Fruit fly (Drosophila melanogaster) whole organism, embryonic: ENCODE measurements around the gene Hsp67Ba.

ENCODE experiments used
- Aef1 ChIP-seq: fragments of 200-800 bp; sonication (Bioruptor generic); IDR thresholded peaks from 3 replicates; pipeline ENCODE4 v1.3.6; 2022; ENCODE audit warnings: missing biosample characterization, missing genetic modification characterization
- Antp ChIP-seq: fragments of 200-800 bp; sonication (Bioruptor generic); optimal IDR thresholded peaks from 3 replicates; lab custom pipeline; 2016; ENCODE audit warnings: missing biosample characterization, missing genetic modification characterization
- Awh ChIP-seq: fragments of 200-800 bp; sonication (Bioruptor generic); IDR thresholded peaks from 2 replicates; pipeline ENCODE4, ENCODE4 v1.3.6; 2022; ENCODE audit warnings: missing biosample characterization, missing genetic modification characterization
- B-H1 ChIP-seq: fragments of 200-800 bp; sonication (Bioruptor generic); IDR thresholded peaks from 3 replicates; pipeline ENCODE4 v1.3.6; 2022; ENCODE audit warnings: missing biosample characterization, missing genetic modification characterization
- Bgb ChIP-seq: fragments of 200-800 bp; sonication (Bioruptor generic); IDR thresholded peaks from 2 replicates; pipeline ENCODE4 v1.3.6; 2022; ENCODE audit warnings: missing biosample characterization, missing genetic modification characterization; ENCODE audit not compliant: partially characterized antibody
- CG13287 ChIP-seq: fragments of 200-800 bp; sonication (Bioruptor generic); IDR thresholded peaks from 2 replicates; pipeline ENCODE4 v1.3.6; 2022; ENCODE audit warnings: missing biosample characterization, missing genetic modification characterization; ENCODE audit not compliant: partially characterized antibody
- CG13424 ChIP-seq: fragments of 200-800 bp; sonication (Bioruptor generic); optimal IDR thresholded peaks from 2 replicates; lab custom pipeline; 2019; ENCODE audit warnings: missing biosample characterization, mild to moderate bottlenecking, missing genetic modification characterization, moderate library complexity
- CG13624 ChIP-seq: fragments of 200-800 bp; sonication (Bioruptor generic); optimal IDR thresholded peaks from 2 replicates; lab custom pipeline; 2016; ENCODE audit warnings: missing biosample characterization, missing genetic modification characterization
- CG15514 ChIP-seq: fragments of 200-800 bp; sonication (Bioruptor generic); optimal IDR thresholded peaks from 3 replicates; lab custom pipeline; 2017; ENCODE audit warnings: missing biosample characterization, missing genetic modification characterization, mild to moderate bottlenecking, moderate library complexity, missing genetic modification reagents
- CG15696 ChIP-seq: fragments of 200-800 bp; sonication (Bioruptor generic); optimal IDR thresholded peaks from 2 replicates; lab custom pipeline; 2019; ENCODE audit warnings: missing biosample characterization, mild to moderate bottlenecking, missing genetic modification characterization, moderate library complexity
- CG16813 ChIP-seq: fragments of 200-800 bp; sonication (Bioruptor generic); IDR thresholded peaks from 3 replicates; pipeline ENCODE4 v1.3.6; 2022; ENCODE audit warnings: missing biosample characterization, missing genetic modification characterization; ENCODE audit not compliant: partially characterized antibody
- CG17385 ChIP-seq: fragments of 200-800 bp; sonication (Bioruptor generic); optimal IDR thresholded peaks from 3 replicates; lab custom pipeline; 2018; ENCODE audit warnings: missing biosample characterization, mild to moderate bottlenecking, missing genetic modification characterization
- CG18476 ChIP-seq: fragments of 200-800 bp; sonication (Bioruptor generic); optimal IDR thresholded peaks from 2 replicates; lab custom pipeline; 2016; ENCODE audit warnings: missing biosample characterization, mild to moderate bottlenecking, missing genetic modification characterization
- CG2889 ChIP-seq: fragments of 200-800 bp; sonication (Bioruptor generic); IDR thresholded peaks from 3 replicates; pipeline ENCODE4 v1.3.6; 2022; ENCODE audit warnings: missing biosample characterization, missing genetic modification characterization
- CG34422 ChIP-seq: fragments of 200-800 bp; sonication (Bioruptor generic); IDR thresholded peaks from 3 replicates; pipeline ENCODE4 v1.3.6; 2022; ENCODE audit warnings: missing biosample characterization, missing genetic modification characterization
- CG4617 ChIP-seq: fragments of 200-800 bp; sonication (Bioruptor generic); optimal IDR thresholded peaks from 3 replicates; lab custom pipeline; 2016; ENCODE audit warnings: missing biosample characterization, missing genetic modification characterization, borderline replicate concordance
- CG4854 ChIP-seq: fragments of 200-800 bp; sonication (Bioruptor generic); optimal IDR thresholded peaks from 2 replicates; lab custom pipeline; 2016; ENCODE audit warnings: missing biosample characterization, missing genetic modification characterization, inconsistent platforms
- CG5180 ChIP-seq: fragments of 200-800 bp; sonication (Bioruptor generic); optimal IDR thresholded peaks from 3 replicates; lab custom pipeline; 2017; ENCODE audit warnings: missing biosample characterization, missing genetic modification characterization, mild to moderate bottlenecking, moderate library complexity, missing genetic modification reagents
- CG6654 ChIP-seq: fragments of 200-800 bp; sonication (Bioruptor generic); optimal IDR thresholded peaks from 2 replicates; lab custom pipeline; 2017; ENCODE audit warnings: missing biosample characterization, mild to moderate bottlenecking, missing genetic modification characterization
- CG9817 ChIP-seq: fragments of 200-800 bp; sonication (Bioruptor generic); optimal IDR thresholded peaks from 2 replicates; lab custom pipeline; 2018; ENCODE audit warnings: missing biosample characterization, mild to moderate bottlenecking, missing genetic modification characterization, moderate library complexity
- CTCF ChIP-seq: fragments of 200-800 bp; sonication (Bioruptor generic); optimal IDR thresholded peaks from 2 replicates; lab custom pipeline; 2017; ENCODE audit warnings: missing biosample characterization, mild to moderate bottlenecking, missing genetic modification characterization, moderate library complexity
- Deaf1 ChIP-seq: fragments of 200-800 bp; optimal IDR thresholded peaks from 3 replicates; lab custom pipeline; 2019; ENCODE audit warnings: missing biosample characterization, mild to moderate bottlenecking, missing genetic modification characterization, moderate library complexity
- Dip2 ChIP-seq: fragments of 200-800 bp; sonication (Bioruptor generic); IDR thresholded peaks from 2 replicates; pipeline ENCODE4 v1.3.6; 2022; ENCODE audit warnings: missing biosample characterization, missing genetic modification characterization
- Drgx ChIP-seq: fragments of 200-800 bp; sonication (Bioruptor generic); IDR thresholded peaks from 2 replicates; pipeline ENCODE4 v1.3.6; 2022; ENCODE audit warnings: missing biosample characterization, missing genetic modification characterization
- E2f2 ChIP-seq: fragments of 200-800 bp; sonication (Bioruptor generic); IDR thresholded peaks from 2 replicates; pipeline ENCODE4 v1.3.6; 2022; ENCODE audit warnings: missing biosample characterization, missing genetic modification characterization
- HLHmδ ChIP-seq: fragments of 200-800 bp; sonication (Bioruptor generic); optimal IDR thresholded peaks from 2 replicates; lab custom pipeline; 2018; ENCODE audit warnings: missing biosample characterization, mild to moderate bottlenecking, missing genetic modification characterization, moderate library complexity
- Hsf ChIP-seq: fragments of 200-800 bp; sonication (Bioruptor generic); optimal IDR thresholded peaks from 3 replicates; lab custom pipeline; 2016; ENCODE audit warnings: missing biosample characterization, missing genetic modification characterization
- Kr ChIP-seq: fragments of 200-800 bp; sonication (Bioruptor generic); optimal IDR thresholded peaks from 2 replicates; lab custom pipeline; 2017; ENCODE audit warnings: missing biosample characterization, mild to moderate bottlenecking, missing genetic modification characterization
- MTF-1 ChIP-seq: fragments of 200-800 bp; sonication (Bioruptor generic); optimal IDR thresholded peaks from 2 replicates; lab custom pipeline; 2018; ENCODE audit warnings: missing biosample characterization, mild to moderate bottlenecking, missing genetic modification characterization, borderline replicate concordance
- NC2α ChIP-seq: fragments of 200-800 bp; sonication (Bioruptor generic); optimal IDR thresholded peaks from 2 replicates; lab custom pipeline; 2016; ENCODE audit warnings: missing biosample characterization, missing genetic modification characterization
- Pdp1 ChIP-seq, 2 experiments: fragments of 200-800 bp; sonication (Bioruptor generic); optimal IDR thresholded peaks; 3 replicates each; lab custom pipeline; 2016; ENCODE audit warnings: missing biosample characterization in 2 of 2, missing genetic modification characterization in 2 of 2, mild to moderate bottlenecking in 1 of 2, moderate library complexity in 1 of 2
- Poxn ChIP-seq: fragments of 200-800 bp; sonication (Bioruptor generic); IDR thresholded peaks from 2 replicates; pipeline ENCODE4 v1.3.6; 2022; ENCODE audit warnings: missing biosample characterization, missing genetic modification characterization
- Ptx1 ChIP-seq: fragments of 200-800 bp; sonication (Bioruptor generic); IDR thresholded peaks from 2 replicates; pipeline ENCODE4 v1.3.6; 2022; ENCODE audit warnings: missing biosample characterization, missing genetic modification characterization
- Rfx ChIP-seq: fragments of 200-800 bp; sonication (Bioruptor generic); IDR thresholded peaks from 2 replicates; pipeline ENCODE4 v1.3.6; 2022; ENCODE audit warnings: missing biosample characterization, missing genetic modification characterization
- Sox100B ChIP-seq: fragments of 200-800 bp; sonication (Bioruptor generic); optimal IDR thresholded peaks from 3 replicates; lab custom pipeline; 2018; ENCODE audit warnings: missing biosample characterization, mild to moderate bottlenecking, missing genetic modification characterization
- Sry-δ ChIP-seq: fragments of 200-800 bp; sonication (Bioruptor generic); optimal IDR thresholded peaks from 2 replicates; lab custom pipeline; 2016; ENCODE audit warnings: missing biosample characterization, missing genetic modification characterization
- Xbp1 ChIP-seq: fragments of 200-800 bp; sonication (Bioruptor generic); optimal IDR thresholded peaks from 3 replicates; lab custom pipeline; 2016; ENCODE audit warnings: missing biosample characterization, mild to moderate bottlenecking, missing genetic modification characterization
- chm ChIP-seq: fragments of 200-800 bp; sonication (Bioruptor generic); IDR thresholded peaks from 2 replicates; pipeline ENCODE4 v1.3.6; 2022; ENCODE audit warnings: missing biosample characterization, missing genetic modification characterization
- crol ChIP-seq: fragments of 200-800 bp; sonication (Bioruptor generic); IDR thresholded peaks from 2 replicates; pipeline ENCODE4 v1.3.6; 2022; ENCODE audit warnings: missing biosample characterization, missing genetic modification characterization
- dan ChIP-seq: fragments of 200-800 bp; sonication (Bioruptor generic); IDR thresholded peaks from 2 replicates; pipeline ENCODE4 v1.3.6; 2022; ENCODE audit warnings: missing biosample characterization, missing genetic modification characterization
- dpn ChIP-seq, 2 experiments: fragments of 200-800 bp; sonication (Bioruptor generic); optimal IDR thresholded peaks; 3 replicates each; lab custom pipeline; 2016; ENCODE audit warnings: missing biosample characterization in 2 of 2, missing genetic modification characterization in 2 of 2
- emc ChIP-seq: fragments of 200-800 bp; sonication (Bioruptor generic); optimal IDR thresholded peaks from 2 replicates; lab custom pipeline; 2016; ENCODE audit warnings: missing biosample characterization, missing genetic modification characterization
- h ChIP-seq: fragments of >200 bp; optimal IDR thresholded peaks from 2 replicates; lab custom pipeline; 2017
- lola ChIP-seq, 3 experiments: fragments of >200 bp in 2 of 3; fragments of 200-800 bp in 1 of 3; sonication (Bioruptor generic) in 1 of 3; optimal IDR thresholded peaks; 2 replicates each; lab custom pipeline; 2017 to 2019; ENCODE audit warnings: missing biosample characterization in 3 of 3, missing genetic modification characterization in 3 of 3, mild to moderate bottlenecking in 1 of 3, moderate library complexity in 1 of 3
- luna ChIP-seq: fragments of 200-800 bp; sonication (Bioruptor generic); optimal IDR thresholded peaks from 2 replicates; lab custom pipeline; 2016; ENCODE audit warnings: missing biosample characterization, missing genetic modification characterization
- sna ChIP-seq: fragments of 200-800 bp; sonication (Bioruptor generic); IDR thresholded peaks from 2 replicates; pipeline ENCODE4 v1.3.6; 2022; ENCODE audit warnings: missing biosample characterization, missing genetic modification characterization; ENCODE audit not compliant: partially characterized antibody
- sqz ChIP-seq: fragments of 200-800 bp; sonication (Bioruptor generic); optimal IDR thresholded peaks from 3 replicates; lab custom pipeline; 2018; ENCODE audit warnings: missing biosample characterization, mild to moderate bottlenecking, missing genetic modification characterization
- tna ChIP-seq: fragments of 200-800 bp; sonication (Bioruptor generic); IDR thresholded peaks from 2 replicates; pipeline ENCODE4 v1.3.6; 2022; ENCODE audit warnings: missing biosample characterization, missing genetic modification characterization; ENCODE audit not compliant: partially characterized antibody
- toy ChIP-seq: fragments of 200-800 bp; sonication (Bioruptor generic); IDR thresholded peaks from 2 replicates; pipeline ENCODE4 v1.3.6; 2022; ENCODE audit warnings: missing biosample characterization, missing genetic modification characterization
- vvl ChIP-seq: fragments of 200-800 bp; sonication (Bioruptor generic); IDR thresholded peaks from 2 replicates; pipeline ENCODE4 v1.3.6; 2022; ENCODE audit warnings: missing biosample characterization, missing genetic modification characterization
- zfh1 ChIP-seq: fragments of 200-800 bp; sonication (Bioruptor generic); IDR thresholded peaks from 3 replicates; pipeline ENCODE4 v1.3.6; 2022; ENCODE audit warnings: missing biosample characterization, missing genetic modification characterization

The Hsp67Ba gene

DNA sequence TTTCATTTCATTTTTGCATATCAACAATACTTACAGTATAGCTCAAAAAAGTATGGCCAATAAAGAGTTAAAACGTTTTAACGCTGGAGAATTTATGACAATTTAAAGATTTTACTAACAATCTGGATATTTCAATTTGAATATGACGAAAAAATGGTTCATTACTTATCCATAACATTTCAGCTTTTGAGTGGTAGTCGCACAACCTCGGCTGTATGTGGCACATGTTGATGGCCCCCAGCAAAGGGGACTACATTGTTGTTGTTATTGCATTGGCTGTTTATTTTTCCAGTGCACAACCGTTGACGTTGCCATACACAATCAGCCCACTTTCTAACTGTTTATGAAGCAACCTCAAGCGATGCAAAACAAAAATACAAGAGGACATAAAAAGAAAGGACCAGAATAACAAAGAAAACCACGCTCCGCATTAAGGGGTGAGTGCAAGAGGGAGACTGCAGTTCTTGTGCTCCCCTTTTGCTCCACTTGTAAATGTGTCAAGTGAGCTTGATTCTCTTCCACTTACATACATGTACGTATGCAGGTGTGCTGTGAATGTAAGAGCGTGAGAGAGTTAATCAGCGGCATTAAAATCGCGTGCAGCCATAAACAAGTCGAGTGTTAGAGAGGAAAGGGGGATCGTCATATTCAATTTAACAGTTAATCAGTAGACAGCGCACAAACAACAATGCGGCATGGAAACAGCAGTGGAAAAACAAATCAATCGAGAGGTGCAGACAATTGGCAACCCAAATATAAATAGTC lies 40.9 kb upstream of the Hsp67Ba start (continued):
- TF ChIP-seq sna (GFP tag; lab: Robert Waterston, UW), result no peak
- no peak for TF ChIP-seq CG18476 (GFP tag; lab: Kevin White, UChicago)
- TF ChIP-seq CG34422, result peak; percentile 27; the same call in 1 of the 3 replicates
- TF ChIP-seq dpn (GFP tag; optimal IDR thresholded peaks at IDR 0.05; lab: Kevin White, UChicago), result peak in 1 of 2 experiments; percentile 47
- no peak for TF ChIP-seq luna (GFP tag; lab: Kevin White, UChicago)
- no peak for TF ChIP-seq CG4617 (GFP tag; lab: Kevin White, UChicago)
- peak; percentile 9 for TF ChIP-seq CTCF (GFP tag; lab: Kevin White, UChicago)
- TF ChIP-seq CG15514 (GFP tag; lab: Kevin White, UChicago), result peak; percentile 24
- TF ChIP-seq HLHmδ (GFP tag; lab: Kevin White, UChicago), result no peak
- TF ChIP-seq CG13624 (GFP tag; lab: Kevin White, UChicago), result no peak
- TF ChIP-seq lola (GFP tag; optimal IDR thresholded peaks at IDR 0.05; lab: Kevin White, UChicago), result peak in 1 of 3 experiments; percentile 7
- TF ChIP-seq Antp (GFP tag; lab: Kevin White, UChicago), result no peak
- TF ChIP-seq CG13424 (tag; lab: Kevin White, UChicago), result peak; percentile 54
- TF ChIP-seq Aef1 (GFP tag; lab: Robert Waterston, UW), result no peak
- TF ChIP-seq Hsf (GFP tag; lab: Kevin White, UChicago), result peak; percentile 25
- no peak for TF ChIP-seq CG2889
- no peak for TF ChIP-seq emc
- TF ChIP-seq Kr (GFP tag; lab: Kevin White, UChicago), result no peak
- peak; percentile 50 for TF ChIP-seq Sox100B (GFP tag; lab: Kevin White, UChicago)
- no peak for TF ChIP-seq Dip2 (GFP tag; lab: Robert Waterston, UW)
- TF ChIP-seq Bgb (GFP tag; lab: Robert Waterston, UW), result no peak
- TF ChIP-seq B-H1, result no peak
- TF ChIP-seq NC2α (GFP tag; lab: Kevin White, UChicago), result no peak
- TF ChIP-seq CG4854 (GFP tag; lab: Kevin White, UChicago), result no peak
- TF ChIP-seq E2f2 (GFP tag; lab: Robert Waterston, UW), result peak; percentile 39; the same call in 1 of the 2 replicates
- no peak for TF ChIP-seq Poxn (GFP tag; lab: Robert Waterston, UW)
- no peak for TF ChIP-seq CG16813
- no peak for TF ChIP-seq toy (GFP tag; lab: Robert Waterston, UW)
- TF ChIP-seq CG9817 (tag; lab: Kevin White, UChicago), result peak; percentile 15
- no peak for TF ChIP-seq CG15696 (tag; lab: Kevin White, UChicago)
- no peak for TF ChIP-seq CG5180 (GFP tag; lab: Kevin White, UChicago)
- peak; percentile 65 for TF ChIP-seq vvl
- no peak for TF ChIP-seq MTF-1
- peak; percentile 54 for TF ChIP-seq Xbp1 (GFP tag; lab: Kevin White, UChicago)
- no peak for TF ChIP-seq Pdp1 (GFP tag; optimal IDR thresholded peaks at IDR 0.05; lab: Kevin White, UChicago)
- TF ChIP-seq h (lab: Kevin White, UChicago), result no peak
- TF ChIP-seq chm (GFP tag; lab: Robert Waterston, UW), result no peak
- peak; percentile 51; the same call in 1 of the 2 replicates for TF ChIP-seq Rfx

- no peak for TF ChIP-seq Deaf1 (tag; lab: Kevin White, UChicago)
- no peak for TF ChIP-seq tna (GFP tag; lab: Robert Waterston, UW)
- no peak for TF ChIP-seq CG13287
- TF ChIP-seq sqz, result no peak
- TF ChIP-seq crol (GFP tag; lab: Robert Waterston, UW), result no peak
- no peak for TF ChIP-seq CG6654 (GFP tag; lab: Kevin White, UChicago)
- TF ChIP-seq zfh1 (GFP tag; lab: Robert Waterston, UW), result 0 out of 3 replicates have a peak, but pooled peaks have one; percentile 24
- no peak for TF ChIP-seq h (lab: Kevin White, UChicago)
- TF ChIP-seq Ptx1, result 0 out of 2 replicates have a peak, but pooled peaks have one; percentile 20
- TF ChIP-seq Xbp1 (GFP tag; lab: Kevin White, UChicago), result no peak
- no peak for TF ChIP-seq dan
- TF ChIP-seq Awh (GFP tag; lab: Robert Waterston, UW), result peak; percentile 56; the same call in 1 of the 2 replicates
- no peak for TF ChIP-seq CG17385 (GFP tag; lab: Kevin White, UChicago)
- no peak for TF ChIP-seq Sry-δ (GFP tag; lab: Kevin White, UChicago)
- peak; percentile 83 for TF ChIP-seq Drgx
- no peak for TF ChIP-seq Rfx
Measured at dm6 chr3L:9419328-9419727, 40.0 kb upstream of the Hsp67Ba start.
